Worm (Caenorhabditis elegans) whole organism, early embryonic: ENCODE results near the gene nspg-12.

Source experiments
- B0310.2 ChIP-seq: sonication (generic microtip); optimal IDR thresholded peaks from 2 replicates; lab custom pipeline; 2016; ENCODE audit warnings: mild to moderate bottlenecking, missing genetic modification characterization, missing compliant biosample characterization
- F13C5.2 ChIP-seq: sonication (generic microtip); optimal IDR thresholded peaks from 2 replicates; lab custom pipeline; 2017; ENCODE audit warnings: mild to moderate bottlenecking, missing genetic modification characterization, inconsistent platforms, missing compliant biosample characterization
- aly-1 ChIP-seq: sonication (generic microtip); optimal IDR thresholded peaks from 2 replicates; lab custom pipeline; 2016; ENCODE audit warnings: missing genetic modification characterization, missing compliant biosample characterization
- ama-1 ChIP-seq: fragments of 150-350 bp; optimal IDR thresholded peaks from 2 replicates; lab custom pipeline; 2014
- ceh-13 ChIP-seq: fragments of 200-800 bp; sonication (Bioruptor generic); optimal IDR thresholded peaks from 2 replicates; lab custom pipeline; 2018; ENCODE audit warnings: mild to moderate bottlenecking, missing genetic modification characterization, missing compliant biosample characterization
- ceh-36 ChIP-seq: sonication (generic microtip); optimal IDR thresholded peaks from 2 replicates; lab custom pipeline; 2016; ENCODE audit warnings: missing genetic modification characterization, inconsistent platforms, missing compliant biosample characterization
- ets-7 ChIP-seq: sonication (generic microtip); optimal IDR thresholded peaks from 2 replicates; lab custom pipeline; 2016; ENCODE audit warnings: missing genotype, missing genetic modification characterization, missing compliant biosample characterization
- flt-1 ChIP-seq: fragments of 200-800 bp; sonication (Bioruptor generic); IDR thresholded peaks from 2 replicates; pipeline ENCODE4 v1.3.6; 2022; ENCODE audit warnings: missing genetic modification characterization, missing compliant biosample characterization
- hmbx-1 ChIP-seq: sonication (generic microtip); optimal IDR thresholded peaks from 2 replicates; lab custom pipeline; 2016; ENCODE audit warnings: mild to moderate bottlenecking, missing genetic modification characterization, missing compliant biosample characterization
- hmg-4 ChIP-seq: fragments of 200-800 bp; sonication (Bioruptor generic); optimal IDR thresholded peaks from 2 replicates; lab custom pipeline; 2018; ENCODE audit warnings: mild to moderate bottlenecking, missing genetic modification characterization, missing compliant biosample characterization
- hnd-1 ChIP-seq: sonication (generic microtip); optimal IDR thresholded peaks from 2 replicates; lab custom pipeline; 2016; ENCODE audit warnings: missing genetic modification characterization, missing compliant biosample characterization
- pes-1 ChIP-seq: fragments of 200-800 bp; sonication (Bioruptor generic); IDR thresholded peaks from 2 replicates; pipeline ENCODE4 v1.3.6; 2022; ENCODE audit warnings: missing genetic modification reagents, missing genetic modification characterization, missing compliant biosample characterization
- scrt-1 ChIP-seq: fragments of 200-800 bp; sonication (Bioruptor generic); IDR thresholded peaks from 2 replicates; pipeline ENCODE4 v1.3.6; 2022; ENCODE audit warnings: missing genetic modification characterization, missing compliant biosample characterization
- sea-1 ChIP-seq: fragments of 200-800 bp; sonication (Bioruptor generic); conservative IDR thresholded peaks from 2 replicates; pipeline ENCODE4 v1.3.6; 2022; ENCODE audit warnings: missing genetic modification characterization, missing compliant biosample characterization
- tbx-11 ChIP-seq: fragments of 200-800 bp; sonication (Bioruptor generic); IDR thresholded peaks from 2 replicates; pipeline ENCODE4 v1.3.6; 2022; ENCODE audit warnings: missing genetic modification characterization, missing compliant biosample characterization
- tbx-37 ChIP-seq: fragments of 200-800 bp; sonication (Bioruptor generic); conservative IDR thresholded peaks from 2 replicates; pipeline ENCODE4 v1.3.6; 2022; ENCODE audit warnings: missing genetic modification reagents, missing genetic modification characterization, missing compliant biosample characterization
- tra-4 ChIP-seq: sonication (generic microtip); optimal IDR thresholded peaks from 2 replicates; lab custom pipeline; 2017; ENCODE audit warnings: missing genetic modification characterization, missing compliant biosample characterization

Gene nspg-12

ce11 chrX:5244041-5244440 is 13.1 kb upstream of the nspg-12 start, which contains the start of gene Y34B4A.7:
Gene Y34B4A.7 (plus strand): TSS chrX:5244337.
- TF ChIP-seq ceh-13 (GFP tag; lab: Kevin White, UChicago): no peak
- no peak for TF ChIP-seq tbx-37 (GFP tag; lab: Robert Waterston, UW)
- TF ChIP-seq B0310.2 (tag; lab: Kevin White, UChicago): peak; percentile 29
- TF ChIP-seq sea-1 (GFP tag; lab: Robert Waterston, UW): 0 out of 2 replicates have a peak, but pooled peaks have one; percentile 8
- TF ChIP-seq pes-1: no peak
- TF ChIP-seq flt-1: peak; percentile 45; the same call in 1 of the 2 replicates
- TF ChIP-seq scrt-1 (GFP tag; lab: Robert Waterston, UW): no peak

ce11 chrX:5248754-5249153 is 8.3 kb upstream of the nspg-12 start:
- TF ChIP-seq tbx-11 (GFP tag; lab: Robert Waterston, UW): no peak
- TF ChIP-seq flt-1: no peak
- TF ChIP-seq ets-7 (tag; lab: Kevin White, UChicago): no peak
- no peak for TF ChIP-seq scrt-1 (GFP tag; lab: Robert Waterston, UW)

ce11 chrX:5249603-5250002 is 7.5 kb upstream of the nspg-12 start, which contains the start of gene Y34B4A.10:
Gene Y34B4A.10 (plus strand): TSS chrX:5249903.
- TF ChIP-seq ama-1 (no peak), flt-1 (no peak), ets-7 (tag; lab: Kevin White, UChicago) (no peak), hmg-4 (GFP tag; lab: Kevin White, UChicago) (no peak), scrt-1 (GFP tag; lab: Robert Waterston, UW) (no peak), hnd-1 (tag; lab: Kevin White, UChicago) (no peak), tbx-37 (GFP tag; lab: Robert Waterston, UW) (no peak), ceh-13 (GFP tag; lab: Kevin White, UChicago) (no peak), pes-1 (no peak), F13C5.2 (no peak), tbx-11 (GFP tag; lab: Robert Waterston, UW) (no peak), aly-1 (tag; lab: Kevin White, UChicago) (no peak)

ce11 chrX:5252798-5253197 is 4.3 kb upstream of the nspg-12 start, which contains the start of gene nspg-14:
Gene nspg-14 (plus strand): TSS chrX:5253047.
- TF ChIP-seq scrt-1 (GFP tag; lab: Robert Waterston, UW): no peak
- no peak for TF ChIP-seq tbx-37 (GFP tag; lab: Robert Waterston, UW)
- TF ChIP-seq hnd-1 (tag; lab: Kevin White, UChicago): no peak
- TF ChIP-seq ceh-36 (tag; lab: Kevin White, UChicago): no peak
- no peak for TF ChIP-seq sea-1 (GFP tag; lab: Robert Waterston, UW)
- no peak for TF ChIP-seq pes-1
- no peak for TF ChIP-seq hmbx-1 (tag; lab: Kevin White, UChicago)
- TF ChIP-seq F13C5.2: no peak
- TF ChIP-seq ama-1: no peak
- no peak for TF ChIP-seq tra-4 (tag; lab: Kevin White, UChicago)
- TF ChIP-seq flt-1: no peak
- no peak for TF ChIP-seq B0310.2 (tag; lab: Kevin White, UChicago)
- no peak for TF ChIP-seq aly-1 (tag; lab: Kevin White, UChicago)
- TF ChIP-seq hmg-4 (GFP tag; lab: Kevin White, UChicago): no peak
- TF ChIP-seq ceh-13 (GFP tag; lab: Kevin White, UChicago): no peak
- TF ChIP-seq ets-7 (tag; lab: Kevin White, UChicago): no peak
- no peak for TF ChIP-seq tbx-11 (GFP tag; lab: Robert Waterston, UW)

DNA sequence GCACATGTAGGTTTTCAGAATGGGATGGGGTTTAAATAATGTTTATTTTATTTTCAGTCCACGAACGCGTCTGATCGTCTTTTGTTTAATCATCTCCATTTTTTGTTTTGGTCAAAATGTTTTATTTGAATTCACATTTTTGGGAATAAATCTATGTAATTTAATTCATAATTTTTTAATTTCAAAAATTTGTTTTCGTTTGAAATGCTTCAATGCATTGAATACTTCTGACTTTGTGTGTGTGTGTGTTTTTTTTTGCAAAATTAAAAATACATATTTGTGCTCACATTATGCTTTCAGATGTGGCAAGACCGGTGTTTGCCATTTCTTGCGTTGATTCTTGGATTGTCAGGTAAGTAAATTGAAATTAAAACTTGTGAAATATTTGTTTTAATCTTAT is 2.2 kb upstream of the nspg-12 start, which contains the start of gene nspg-13:
TSS of gene nspg-13 (plus strand) at position 301 of the 400 bp plus-strand sequence.
- TF ChIP-seq scrt-1 (GFP tag; lab: Robert Waterston, UW) (no peak), ceh-13 (GFP tag; lab: Kevin White, UChicago) (no peak), hmbx-1 (tag; lab: Kevin White, UChicago) (no peak), flt-1 (no peak), sea-1 (GFP tag; lab: Robert Waterston, UW) (no peak), tra-4 (tag; lab: Kevin White, UChicago) (no peak)

DNA sequence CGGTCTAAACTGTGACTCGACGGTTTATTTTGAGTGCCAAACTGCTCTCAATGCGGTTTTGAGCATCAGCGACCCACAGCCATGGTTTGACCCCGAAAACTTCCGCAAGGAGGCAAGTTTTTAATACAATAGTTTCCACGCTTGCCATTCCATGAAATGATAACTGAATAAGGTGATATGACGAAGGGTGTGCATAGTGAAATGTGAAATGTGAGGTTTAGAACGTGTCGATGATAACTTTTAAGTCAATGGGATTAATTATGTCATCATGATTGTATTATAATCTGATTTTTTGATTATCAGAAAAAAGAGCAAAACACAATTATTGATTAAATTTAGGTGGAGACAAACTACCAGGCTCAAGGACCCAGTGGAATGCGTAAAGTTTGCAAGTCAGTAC is 1.8 kb upstream of the nspg-12 start:
- TF ChIP-seq ets-7 (tag; lab: Kevin White, UChicago) (no peak), scrt-1 (GFP tag; lab: Robert Waterston, UW) (no peak)

ce11 chrX:5260389-5260788 is 3.3 kb downstream of the nspg-12 start:
- TF ChIP-seq hmg-4 (GFP tag; lab: Kevin White, UChicago) (no peak), ceh-13 (GFP tag; lab: Kevin White, UChicago) (no peak)

ce11 chrX:5262033-5262432 is 4.9 kb downstream of the nspg-12 start:
- TF ChIP-seq hmg-4 (GFP tag; lab: Kevin White, UChicago) (no peak), scrt-1 (GFP tag; lab: Robert Waterston, UW) (no peak), hnd-1 (tag; lab: Kevin White, UChicago) (no peak), sea-1 (GFP tag; lab: Robert Waterston, UW) (no peak), ceh-36 (tag; lab: Kevin White, UChicago) (no peak), tbx-11 (GFP tag; lab: Robert Waterston, UW) (no peak), ceh-13 (GFP tag; lab: Kevin White, UChicago) (no peak), tbx-37 (GFP tag; lab: Robert Waterston, UW) (no peak), F13C5.2 (no peak), tra-4 (tag; lab: Kevin White, UChicago) (no peak), ama-1 (no peak), aly-1 (tag; lab: Kevin White, UChicago) (no peak), flt-1 (no peak), ets-7 (tag; lab: Kevin White, UChicago) (no peak)
